Worm (Caenorhabditis elegans) whole organism, late embryonic: ENCODE measurements around the gene T01D3.1.

Experiments
- dmd-4 ChIP-seq: sonication (generic microtip); optimal IDR thresholded peaks from 2 replicates; lab custom pipeline; 2016; ENCODE audit warnings: borderline replicate concordance, missing genetic modification characterization, missing compliant biosample characterization
- pax-1 ChIP-seq: fragments of 150-350 bp; optimal IDR thresholded peaks from 2 replicates; lab custom pipeline; 2014; ENCODE audit warnings: missing biosample characterization, missing genetic modification characterization

Gene T01D3.1

ce11 chrV:13751811-13752210, 62.1 kb downstream of the T01D3.1 start, which contains the start of gene cld-9:
Gene cld-9, minus strand, starts transcription at chrV:13751891.
- TF ChIP-seq pax-1 = no peak
- TF ChIP-seq dmd-4 (tag; lab: Kevin White, UChicago) = no peak
